Fruit fly (Drosophila melanogaster): ENCODE data around the gene Cpr78Ca.
A peak's percentile ranks its signal among the peaks of the same experiment; 100 is the strongest.

Gene Cpr78Ca

dm6 chr3L:21301737-21302487 lies 9.3 kb upstream of the Cpr78Ca start (continued):
- TF ChIP-seq achi (GFP tag; optimal IDR thresholded peaks at IDR 0.05) = no peak
- no peak for TF ChIP-seq CG6854 (GFP tag; optimal IDR thresholded peaks at IDR 0.05)
- no peak for TF ChIP-seq Hr4 (GFP tag; optimal IDR thresholded peaks at IDR 0.05)
- no peak for TF ChIP-seq CG34406 (GFP tag; optimal IDR thresholded peaks at IDR 0.05)
- TF ChIP-seq CG10631 (GFP tag; optimal IDR thresholded peaks at IDR 0.05) = no peak
- no peak for TF ChIP-seq CG16779 (tag; optimal IDR thresholded peaks at IDR 0.05)
- no peak for TF ChIP-seq CG32006 (GFP tag; optimal IDR thresholded peaks at IDR 0.05)
- no peak for TF ChIP-seq Lpt (GFP tag; optimal IDR thresholded peaks at IDR 0.05)
- TF ChIP-seq CG3032 (tag; optimal IDR thresholded peaks at IDR 0.05) = peak; percentile 45
- TF ChIP-seq CG6792 (GFP tag; optimal IDR thresholded peaks at IDR 0.05) = peak; percentile 4
- no peak for TF ChIP-seq CG15336 (GFP tag; IDR thresholded peaks at IDR 0.05)
- no peak for TF ChIP-seq CG11762 (GFP tag; optimal IDR thresholded peaks at IDR 0.05; ENCODE audit: insufficient read depth)
- peak; percentile 31 for TF ChIP-seq CG3919 (GFP tag; optimal IDR thresholded peaks at IDR 0.05)
- no peak for TF ChIP-seq fd59A (GFP tag; optimal IDR thresholded peaks at IDR 0.05)

dm6 chr3L:21300280-21300679 lies 7.7 kb upstream of the Cpr78Ca start, which contains the start of gene Cpr78Cc:
TSS of gene Cpr78Cc (plus strand) at chr3L:21300580.
- no peak for TF ChIP-seq CG4318 (GFP tag; optimal IDR thresholded peaks at IDR 0.05)
- TF ChIP-seq CG6808 (GFP tag; optimal IDR thresholded peaks at IDR 0.05) = no peak
- no peak for TF ChIP-seq Hr4 (GFP tag; optimal IDR thresholded peaks at IDR 0.05)
- TF ChIP-seq Sox15 (GFP tag; optimal IDR thresholded peaks at IDR 0.05) = no peak
- TF ChIP-seq CG8319 (GFP tag; optimal IDR thresholded peaks at IDR 0.05) = no peak
- no peak for TF ChIP-seq fkh (GFP tag; optimal IDR thresholded peaks at IDR 0.05)
- no peak for TF ChIP-seq Eip78C (GFP tag)
- TF ChIP-seq spab (GFP tag; optimal IDR thresholded peaks at IDR 0.05) = no peak
- TF ChIP-seq fd85E (GFP tag; optimal IDR thresholded peaks at IDR 0.05) = no peak

- TF ChIP-seq topi (GFP tag; optimal IDR thresholded peaks at IDR 0.05) = no peak
- TF ChIP-seq CG11294 (GFP tag; IDR thresholded peaks at IDR 0.05) = no peak
- no peak for TF ChIP-seq CG15336 (GFP tag; IDR thresholded peaks at IDR 0.05)
- no peak for TF ChIP-seq Sox15 (GFP tag; optimal IDR thresholded peaks at IDR 0.05)
- no peak for TF ChIP-seq CG3032 (tag; optimal IDR thresholded peaks at IDR 0.05)
- TF ChIP-seq Sox102F (GFP tag; optimal IDR thresholded peaks at IDR 0.05) = no peak
- no peak for TF ChIP-seq CG10631 (GFP tag; optimal IDR thresholded peaks at IDR 0.05)
- TF ChIP-seq CG4318 (GFP tag; optimal IDR thresholded peaks at IDR 0.05) = no peak
- TF ChIP-seq fd59A (GFP tag; optimal IDR thresholded peaks at IDR 0.05) = no peak
- no peak for TF ChIP-seq Ets21C (GFP tag; optimal IDR thresholded peaks at IDR 0.05)
- TF ChIP-seq fd85E (GFP tag; optimal IDR thresholded peaks at IDR 0.05) = no peak
- TF ChIP-seq esn (GFP tag; optimal IDR thresholded peaks at IDR 0.05) = no peak
Measured at dm6 chr3L:21299203-21299602, 6.6 kb upstream of the Cpr78Ca start.

- no peak for TF ChIP-seq CG1621 (tag; optimal IDR thresholded peaks at IDR 0.05)
- TF ChIP-seq achi (GFP tag; optimal IDR thresholded peaks at IDR 0.05) = no peak
- no peak for TF ChIP-seq Hr39 (GFP tag; optimal IDR thresholded peaks at IDR 0.05)
- no peak for TF ChIP-seq CG6854 (GFP tag; optimal IDR thresholded peaks at IDR 0.05)
- no peak for TF ChIP-seq Sox102F (GFP tag; optimal IDR thresholded peaks at IDR 0.05)
- TF ChIP-seq CG11902 (GFP tag; optimal IDR thresholded peaks at IDR 0.05) = no peak
- no peak for TF ChIP-seq ss (GFP tag; optimal IDR thresholded peaks at IDR 0.05)
- no peak for TF ChIP-seq vri (GFP tag; optimal IDR thresholded peaks at IDR 0.05)
- no peak for TF ChIP-seq CG11762 (GFP tag; optimal IDR thresholded peaks at IDR 0.05; ENCODE audit: insufficient read depth)
- TF ChIP-seq Sox14 (GFP tag; optimal IDR thresholded peaks at IDR 0.05) = no peak
- TF ChIP-seq OdsH (GFP tag; optimal IDR thresholded peaks at IDR 0.05) = no peak
- no peak for TF ChIP-seq Hr38 (GFP tag; optimal IDR thresholded peaks at IDR 0.05)
- TF ChIP-seq salr (GFP tag; optimal IDR thresholded peaks at IDR 0.05) = no peak
- no peak for TF ChIP-seq CG8119 (GFP tag; IDR thresholded peaks at IDR 0.05)
- no peak for TF ChIP-seq fd59A (GFP tag; optimal IDR thresholded peaks at IDR 0.05)
- no peak for TF ChIP-seq CG9139 (GFP tag; optimal IDR thresholded peaks at IDR 0.05)
- no peak for TF ChIP-seq CG10669 (GFP tag; optimal IDR thresholded peaks at IDR 0.05)
- no peak for TF ChIP-seq CG3032 (tag; optimal IDR thresholded peaks at IDR 0.05)
- TF ChIP-seq fd85E (GFP tag; optimal IDR thresholded peaks at IDR 0.05) = no peak
Measured at dm6 chr3L:21298375-21298774, 5.8 kb upstream of the Cpr78Ca start, which contains the start of gene CG43702. TSS of gene CG43702 (plus strand) at chr3L:21298675.

All from whole organism, prepupa.